Worm (Caenorhabditis elegans) whole organism, L1 larva: Measurements from ENCODE around the gene E02H4.8.

ENCODE experiments used
- ceh-82 ChIP-seq, 3 experiments: fragments of 150-350 bp in 1 of 3; sonication (generic microtip) in 2 of 3; optimal IDR thresholded peaks; 2 replicates each; lab custom pipeline; 2014 to 2017; ENCODE audit warnings: missing biosample characterization in 3 of 3, missing genetic modification characterization in 3 of 3
- elt-3 ChIP-seq, 6 experiments: fragments of 150-350 bp in 1 of 6; sonication (generic microtip); optimal IDR thresholded peaks; 2 replicates each; lab custom pipeline; 2017 to 2018; ENCODE audit warnings: missing biosample characterization in 6 of 6, missing genetic modification characterization in 6 of 6, inconsistent platforms in 1 of 6
- lin-35 ChIP-seq, 2 experiments: fragments of 150-350 bp; optimal IDR thresholded peaks; 2 replicates each; lab custom pipeline; 2014; ENCODE audit warnings: missing biosample characterization in 2 of 2, missing genetic modification characterization in 2 of 2, missing genetic modification reagents in 2 of 2
- nhr-11 ChIP-seq: fragments of 150-350 bp; optimal IDR thresholded peaks from 2 replicates; lab custom pipeline; 2014; ENCODE audit warnings: missing biosample characterization, missing genetic modification characterization
- zag-1 ChIP-seq: fragments of 150-350 bp; optimal IDR thresholded peaks from 2 replicates; lab custom pipeline; 2014; ENCODE audit warnings: missing biosample characterization, missing genetic modification characterization

ce11 chrX:14255973-14256372, 7.4 kb downstream of the E02H4.8 start, which contains the start of gene E02H4.7:
- no peak for TF ChIP-seq zag-1
- no peak for TF ChIP-seq nhr-11
- TF ChIP-seq lin-35 (GFP tag; optimal IDR thresholded peaks at IDR 0.05; lab: Kevin White, UChicago), result no peak
- TF ChIP-seq elt-3 (tag; optimal IDR thresholded peaks at IDR 0.05; lab: Kevin White, UChicago), result no peak
- no peak for TF ChIP-seq ceh-82 (tag; optimal IDR thresholded peaks at IDR 0.05; lab: Kevin White, UChicago)
